Fruit fly (Drosophila melanogaster): Measurements from ENCODE around the gene CG15601.

Gene CG15601

dm6 chrX:15697581-15698208, 12.8 kb upstream of the CG15601 start (continued):
- TF ChIP-seq az2 (GFP tag; optimal IDR thresholded peaks at IDR 0.05) (peak; percentile 88), CG6689 (GFP tag; IDR thresholded peaks at IDR 0.05) (peak; percentile 95), dmrt99B (tag; optimal IDR thresholded peaks at IDR 0.05) (peak; percentile 94), CG12659 (GFP tag; optimal IDR thresholded peaks at IDR 0.05) (peak; percentile 92), CG31441 (GFP tag; IDR thresholded peaks at IDR 0.05) (peak; percentile 97), shn (GFP tag; optimal IDR thresholded peaks at IDR 0.05) (no peak), Doc3 (GFP tag; IDR thresholded peaks at IDR 0.05; ENCODE audit: partially characterized antibody) (no peak), CG11247 (GFP tag; IDR thresholded peaks at IDR 0.05) (peak; percentile 91), Drgx (GFP tag; IDR thresholded peaks at IDR 0.05) (peak; percentile 93), gcm (GFP tag; optimal IDR thresholded peaks at IDR 0.05) (peak; percentile 85), Dll (GFP tag; IDR thresholded peaks at IDR 0.05; ENCODE audit: partially characterized antibody) (no peak; the same call in 3 of the 4 replicates), bbx (GFP tag; IDR thresholded peaks at IDR 0.05; ENCODE audit: partially characterized antibody) (no peak), zen (tag; optimal IDR thresholded peaks at IDR 0.05) (peak; percentile 90), Ptx1 (GFP tag; IDR thresholded peaks at IDR 0.05) (peak; percentile 95), sd (tag; optimal IDR thresholded peaks at IDR 0.05) (peak; percentile 74), lab (GFP tag; optimal IDR thresholded peaks at IDR 0.05) (peak; percentile 98), CG13123 (GFP tag; optimal IDR thresholded peaks at IDR 0.05) (peak; percentile 60), CG2120 (GFP tag; optimal IDR thresholded peaks at IDR 0.05) (peak; percentile 87), CG33557 (GFP tag; optimal IDR thresholded peaks at IDR 0.05) (peak; percentile 45), peb (GFP tag; IDR thresholded peaks at IDR 0.05) (peak; percentile 92), Antp (GFP tag; optimal IDR thresholded peaks at IDR 0.05) (peak; percentile 16), chif (GFP tag; optimal IDR thresholded peaks at IDR 0.05) (peak; percentile 14 to 21), CG3407 (GFP tag; optimal IDR thresholded peaks at IDR 0.05) (peak; percentile 85), CG4730 (GFP tag; IDR thresholded peaks at IDR 0.05) (peak; percentile 92), sug (tag; optimal IDR thresholded peaks at IDR 0.05) (peak; percentile 96), CG9797 (GFP tag; optimal IDR thresholded peaks at IDR 0.05) (no peak), CG4282 (GFP tag; optimal IDR thresholded peaks at IDR 0.05) (no peak), CG7271 (tag; optimal IDR thresholded peaks at IDR 0.05) (peak; percentile 79), CG12299 (tag; optimal IDR thresholded peaks at IDR 0.05) (peak; percentile 94), aop (GFP tag; IDR thresholded peaks at IDR 0.05) (peak; percentile 70), Hmr (GFP tag; optimal IDR thresholded peaks at IDR 0.05) (peak; percentile 97), crol (GFP tag; IDR thresholded peaks at IDR 0.05) (peak; percentile 75), CG11093 (GFP tag; IDR thresholded peaks at IDR 0.05) (peak; percentile 87), fd102C (GFP tag; optimal IDR thresholded peaks at IDR 0.05) (peak; percentile 62), CG7839 (tag; optimal IDR thresholded peaks at IDR 0.05) (peak; percentile 96), toy (GFP tag; IDR thresholded peaks at IDR 0.05) (peak; percentile 77), chm (GFP tag; IDR thresholded peaks at IDR 0.05) (peak; percentile 92), fd64A (GFP tag; optimal IDR thresholded peaks at IDR 0.05) (peak; percentile 29), crp (GFP tag; optimal IDR thresholded peaks at IDR 0.05) (no peak), gro (GFP tag; optimal IDR thresholded peaks at IDR 0.05) (peak; percentile 27), CTCF (GFP tag; optimal IDR thresholded peaks at IDR 0.05) (peak; percentile 29), Hmx (GFP tag; optimal IDR thresholded peaks at IDR 0.05) (peak; percentile 57), Stat92E (GFP tag; optimal IDR thresholded peaks at IDR 0.05) (peak in 1 of 3 experiments; percentile 47), HLH4C (GFP tag; IDR thresholded peaks at IDR 0.05; ENCODE audit: partially characterized antibody) (no peak), gfzf (GFP tag; optimal IDR thresholded peaks at IDR 0.05) (no peak), grn (GFP tag; optimal IDR thresholded peaks at IDR 0.05) (peak; percentile 74), sqz (GFP tag; optimal IDR thresholded peaks at IDR 0.05) (peak; percentile 37), wek (GFP tag; optimal IDR thresholded peaks at IDR 0.05) (no peak), Camta (GFP tag; optimal IDR thresholded peaks at IDR 0.05) (no peak)

All from whole organism, embryonic.